Fruit fly (Drosophila melanogaster) whole organism, adult: ENCODE measurements around the gene CG45154.

ENCODE experiments used
- CG11617 ChIP-seq: fragments of 200-800 bp; sonication (Bioruptor generic); optimal IDR thresholded peaks from 2 replicates; lab custom pipeline; 2017; ENCODE audit warnings: mild to moderate bottlenecking, missing biosample characterization, missing genetic modification reagents, missing genetic modification characterization
- CG12768 ChIP-seq: fragments of 200-800 bp; sonication (Bioruptor generic); optimal IDR thresholded peaks from 2 replicates; lab custom pipeline; 2017; ENCODE audit warnings: missing biosample characterization, missing genetic modification characterization, mild to moderate bottlenecking, moderate library complexity, missing genetic modification reagents
- CG14711 ChIP-seq: fragments of 200-800 bp; sonication (Bioruptor generic); optimal IDR thresholded peaks from 2 replicates; lab custom pipeline; 2018; ENCODE audit warnings: missing biosample characterization, mild to moderate bottlenecking, missing genetic modification characterization, moderate library complexity
- CG1620 ChIP-seq: fragments of 200-800 bp; sonication (Bioruptor generic); optimal IDR thresholded peaks from 2 replicates; lab custom pipeline; 2016; ENCODE audit warnings: missing biosample characterization, missing genetic modification characterization
- CG33017 ChIP-seq: fragments of 200-800 bp; sonication (Bioruptor generic); optimal IDR thresholded peaks from 2 replicates; lab custom pipeline; 2018; ENCODE audit warnings: missing biosample characterization, mild to moderate bottlenecking, missing genetic modification characterization, moderate library complexity
- CG5204 ChIP-seq: fragments of 200-800 bp; sonication (Bioruptor generic); optimal IDR thresholded peaks from 2 replicates; lab custom pipeline; 2016; ENCODE audit warnings: missing biosample characterization, missing genetic modification characterization
- CG7045 ChIP-seq: fragments of 200-800 bp; sonication (Bioruptor generic); optimal IDR thresholded peaks from 2 replicates; lab custom pipeline; 2017; ENCODE audit warnings: missing biosample characterization, mild to moderate bottlenecking, missing genetic modification characterization
- CG7101 ChIP-seq: fragments of 200-800 bp; sonication (Bioruptor generic); optimal IDR thresholded peaks from 2 replicates; lab custom pipeline; 2018; ENCODE audit warnings: missing biosample characterization, mild to moderate bottlenecking, missing genetic modification characterization, moderate library complexity
- Clk ChIP-seq: fragments of 200-800 bp; sonication (Bioruptor generic); optimal IDR thresholded peaks from 2 replicates; lab custom pipeline; 2017; ENCODE audit warnings: missing biosample characterization, missing genetic modification characterization
- Crg-1 ChIP-seq: fragments of 200-800 bp; sonication (Bioruptor generic); optimal IDR thresholded peaks from 2 replicates; lab custom pipeline; 2016; ENCODE audit warnings: missing biosample characterization, missing genetic modification characterization
- Hr96 ChIP-seq: fragments of 200-800 bp; sonication (Bioruptor generic); optimal IDR thresholded peaks from 2 replicates; lab custom pipeline; 2016; ENCODE audit warnings: missing biosample characterization, missing genetic modification characterization
- Mnt ChIP-seq: fragments of 200-800 bp; sonication (Bioruptor generic); optimal IDR thresholded peaks from 2 replicates; lab custom pipeline; 2016; ENCODE audit warnings: missing biosample characterization, mild to moderate bottlenecking, missing genetic modification characterization
- bab1 ChIP-seq: fragments of 200-800 bp; sonication (Bioruptor generic); optimal IDR thresholded peaks from 3 replicates; lab custom pipeline; 2019; ENCODE audit warnings: missing biosample characterization, mild to moderate bottlenecking, missing genetic modification characterization, moderate library complexity
- cic ChIP-seq: fragments of 200-800 bp; sonication (Bioruptor generic); optimal IDR thresholded peaks from 2 replicates; lab custom pipeline; 2017; ENCODE audit warnings: missing biosample characterization, mild to moderate bottlenecking, missing genetic modification characterization, moderate library complexity
- cnc ChIP-seq, 2 experiments: fragments of >200 bp; optimal IDR thresholded peaks; 2 replicates each; lab custom pipeline; 2017
- kay ChIP-seq: fragments of 200-800 bp; sonication (Bioruptor generic); peaks from one replicate; lab custom pipeline; 2016; ENCODE audit warnings: missing biosample characterization, missing genetic modification characterization, borderline replicate concordance
- ovo ChIP-seq: fragments of 200-800 bp; sonication (Bioruptor generic); optimal IDR thresholded peaks from 2 replicates; lab custom pipeline; 2016; ENCODE audit warnings: missing biosample characterization, missing genetic modification characterization
- pad ChIP-seq: fragments of 200-800 bp; sonication (Bioruptor generic); optimal IDR thresholded peaks from 3 replicates; lab custom pipeline; 2017; ENCODE audit warnings: missing biosample characterization, missing genetic modification characterization, mild to moderate bottlenecking, moderate library complexity, missing genetic modification reagents
- tj ChIP-seq: fragments of 200-800 bp; sonication (Bioruptor generic); optimal IDR thresholded peaks from 3 replicates; lab custom pipeline; 2017; ENCODE audit warnings: missing biosample characterization, mild to moderate bottlenecking, missing genetic modification characterization, moderate library complexity
- toe ChIP-seq: fragments of 200-800 bp; sonication (Bioruptor generic); optimal IDR thresholded peaks from 2 replicates; lab custom pipeline; 2016; ENCODE audit warnings: missing biosample characterization, missing genetic modification characterization

CG45154 gene

dm6 chrX:21146941-21147340 is at the start of gene CG45154:
TSS of gene CG45154 (minus strand) at chrX:21147041.
- no peak for TF ChIP-seq kay
- no peak for TF ChIP-seq CG5204 (GFP tag; lab: Kevin White, UChicago)
- no peak for TF ChIP-seq tj (GFP tag; lab: Kevin White, UChicago)
- no peak for TF ChIP-seq CG11617 (GFP tag; lab: Kevin White, UChicago)
- TF ChIP-seq pad (GFP tag; lab: Kevin White, UChicago), result no peak
- no peak for TF ChIP-seq CG7045
- no peak for TF ChIP-seq Crg-1 (GFP tag; lab: Kevin White, UChicago)
- TF ChIP-seq CG14711, result no peak
- no peak for TF ChIP-seq CG1620 (GFP tag; lab: Kevin White, UChicago)
- TF ChIP-seq toe (GFP tag; lab: Kevin White, UChicago), result no peak
- TF ChIP-seq CG7101 (tag; lab: Kevin White, UChicago), result no peak
- no peak for TF ChIP-seq CG12768 (GFP tag; lab: Kevin White, UChicago)
- TF ChIP-seq Hr96 (GFP tag; lab: Kevin White, UChicago), result no peak
- TF ChIP-seq ovo, result no peak
- no peak for TF ChIP-seq cnc (optimal IDR thresholded peaks at IDR 0.05; lab: Kevin White, UChicago)

- TF ChIP-seq pad (GFP tag; lab: Kevin White, UChicago) (no peak), bab1 (GFP tag; lab: Kevin White, UChicago) (no peak), CG11617 (GFP tag; lab: Kevin White, UChicago) (no peak), Mnt (GFP tag; lab: Kevin White, UChicago) (no peak), toe (GFP tag; lab: Kevin White, UChicago) (no peak), Crg-1 (GFP tag; lab: Kevin White, UChicago) (no peak)
These were observed 46.1 kb upstream of the CG45154 start, which contains the start of gene ccb for dm6 chrX:21192953-21193352. TSS of gene ccb (plus strand) at chrX:21193253.

- TF ChIP-seq cnc (optimal IDR thresholded peaks at IDR 0.05; lab: Kevin White, UChicago), result no peak
- no peak for TF ChIP-seq CG14711
- no peak for TF ChIP-seq kay
- no peak for TF ChIP-seq CG33017
- no peak for TF ChIP-seq CG7045
- TF ChIP-seq cic (GFP tag; lab: Kevin White, UChicago), result no peak
- TF ChIP-seq tj (GFP tag; lab: Kevin White, UChicago), result no peak
These were observed 19.6 kb downstream of the CG45154 start for dm6 chrX:21127267-21127666.

- no peak for TF ChIP-seq CG5204 (GFP tag; lab: Kevin White, UChicago)
- no peak for TF ChIP-seq CG33017
- TF ChIP-seq bab1 (GFP tag; lab: Kevin White, UChicago), result no peak
- no peak for TF ChIP-seq CG7045
- no peak for TF ChIP-seq pad (GFP tag; lab: Kevin White, UChicago)
These were observed 20.1 kb downstream of the CG45154 start for dm6 chrX:21126790-21127189.

dm6 chrX:21125966-21126553 is 20.8 kb downstream of the CG45154 start:
- TF ChIP-seq kay (no peak), cic (GFP tag; lab: Kevin White, UChicago) (no peak), tj (GFP tag; lab: Kevin White, UChicago) (peak; percentile 91)

dm6 chrX:21124176-21124575 is 22.7 kb downstream of the CG45154 start:
- TF ChIP-seq ovo (no peak), CG7101 (tag; lab: Kevin White, UChicago) (peak; percentile 2), CG5204 (GFP tag; lab: Kevin White, UChicago) (no peak), cic (GFP tag; lab: Kevin White, UChicago) (no peak), Mnt (GFP tag; lab: Kevin White, UChicago) (no peak), pad (GFP tag; lab: Kevin White, UChicago) (no peak), bab1 (GFP tag; lab: Kevin White, UChicago) (peak; percentile 82), tj (GFP tag; lab: Kevin White, UChicago) (no peak), Hr96 (GFP tag; lab: Kevin White, UChicago) (no peak), CG14711 (peak; percentile 12), Clk (GFP tag; lab: Kevin White, UChicago) (no peak)

- no peak for TF ChIP-seq CG14711
- TF ChIP-seq cnc (optimal IDR thresholded peaks at IDR 0.05; lab: Kevin White, UChicago), result no peak
- TF ChIP-seq CG7101 (tag; lab: Kevin White, UChicago), result no peak
These were observed 23.3 kb downstream of the CG45154 start, which contains the start of gene ldd for dm6 chrX:21123499-21123898. TSS of gene ldd (plus strand) at chrX:21123634.

dm6 chrX:21116864-21117464 is 29.9 kb downstream of the CG45154 start, which contains the start of the genes unc and CG15445:
TSS of gene unc (minus strand) at chrX:21116914.
TSS of gene CG15445 (plus strand) at chrX:21117159.
- TF ChIP-seq CG33017 (no peak), cic (GFP tag; lab: Kevin White, UChicago) (no peak), bab1 (GFP tag; lab: Kevin White, UChicago) (peak; percentile 63), CG5204 (GFP tag; lab: Kevin White, UChicago) (no peak), Clk (GFP tag; lab: Kevin White, UChicago) (no peak), Mnt (GFP tag; lab: Kevin White, UChicago) (peak; percentile 73), CG7101 (tag; lab: Kevin White, UChicago) (no peak), pad (GFP tag; lab: Kevin White, UChicago) (peak; percentile 3), CG12768 (GFP tag; lab: Kevin White, UChicago) (no peak), CG11617 (GFP tag; lab: Kevin White, UChicago) (no peak), CG7045 (no peak), Crg-1 (GFP tag; lab: Kevin White, UChicago) (no peak), tj (GFP tag; lab: Kevin White, UChicago) (no peak), Hr96 (GFP tag; lab: Kevin White, UChicago) (no peak), ovo (peak; percentile 31), toe (GFP tag; lab: Kevin White, UChicago) (no peak), cnc (optimal IDR thresholded peaks at IDR 0.05; lab: Kevin White, UChicago) (no peak), CG1620 (GFP tag; lab: Kevin White, UChicago) (peak; percentile 21), CG14711 (no peak), kay (no peak)
